Worm (Caenorhabditis elegans) whole organism, mixed stage, embryonic: ENCODE measurements around the gene B0222.5.

ENCODE experiments used
- ces-1 ChIP-seq: fragments of 150-350 bp; optimal IDR thresholded peaks from 2 replicates; lab custom pipeline; 2014; ENCODE audit warnings: missing biosample characterization, missing genetic modification reagents, missing genetic modification characterization
- cnd-1 ChIP-seq: fragments of 200-800 bp; sonication (Bioruptor generic); optimal IDR thresholded peaks from 2 replicates; lab custom pipeline; 2018; ENCODE audit warnings: mild to moderate bottlenecking, missing genetic modification characterization, missing compliant biosample characterization
- elt-1 ChIP-seq: sonication (generic microtip); optimal IDR thresholded peaks from 2 replicates; lab custom pipeline; 2017; ENCODE audit warnings: missing genetic modification characterization, mild to moderate bottlenecking, missing compliant biosample characterization, antibody characterized with exemption, moderate library complexity, borderline replicate concordance; ENCODE audit not compliant: insufficient read depth
- elt-3 ChIP-seq: fragments of 150-350 bp; optimal IDR thresholded peaks from 2 replicates; lab custom pipeline; 2014; ENCODE audit warnings: missing biosample characterization, missing genetic modification characterization
- mab-5 ChIP-seq: fragments of 150-350 bp; optimal IDR thresholded peaks from 2 replicates; lab custom pipeline; 2014; ENCODE audit warnings: missing biosample characterization, missing genetic modification characterization
- mep-1 ChIP-seq: fragments of 150-350 bp; optimal IDR thresholded peaks from 2 replicates; lab custom pipeline; 2017; ENCODE audit warnings: missing biosample characterization, missing genetic modification reagents, missing genetic modification characterization, inconsistent platforms
- nhr-12 ChIP-seq: fragments of 150-350 bp; optimal IDR thresholded peaks from 2 replicates; lab custom pipeline; 2014; ENCODE audit warnings: missing biosample characterization, missing genetic modification characterization
- nhr-237 ChIP-seq: fragments of 150-350 bp; optimal IDR thresholded peaks from 2 replicates; lab custom pipeline; 2014; ENCODE audit warnings: missing biosample characterization, missing genetic modification characterization
- nhr-76 ChIP-seq: sonication (generic microtip); optimal IDR thresholded peaks from 2 replicates; lab custom pipeline; 2017; ENCODE audit warnings: missing biosample characterization, missing genetic modification characterization
- snpc-4 ChIP-seq: fragments of 150-350 bp; optimal IDR thresholded peaks from 2 replicates; lab custom pipeline; 2014; ENCODE audit warnings: missing biosample characterization, missing genetic modification characterization
- sptf-1 ChIP-seq: sonication (generic microtip); optimal IDR thresholded peaks from 2 replicates; lab custom pipeline; 2017; ENCODE audit warnings: mild to moderate bottlenecking, missing genetic modification characterization, moderate library complexity, missing compliant biosample characterization
- unc-62 ChIP-seq: fragments of 150-350 bp; optimal IDR thresholded peaks from 2 replicates; lab custom pipeline; 2014; ENCODE audit warnings: missing biosample characterization, missing genetic modification reagents, missing genetic modification characterization
- zip-8 ChIP-seq: fragments of 150-350 bp; optimal IDR thresholded peaks from 2 replicates; lab custom pipeline; 2014; ENCODE audit warnings: missing biosample characterization, missing genetic modification characterization
- ztf-11 ChIP-seq: fragments of 150-350 bp; optimal IDR thresholded peaks from 2 replicates; lab custom pipeline; 2014; ENCODE audit warnings: missing biosample characterization, missing genetic modification characterization

DNA sequence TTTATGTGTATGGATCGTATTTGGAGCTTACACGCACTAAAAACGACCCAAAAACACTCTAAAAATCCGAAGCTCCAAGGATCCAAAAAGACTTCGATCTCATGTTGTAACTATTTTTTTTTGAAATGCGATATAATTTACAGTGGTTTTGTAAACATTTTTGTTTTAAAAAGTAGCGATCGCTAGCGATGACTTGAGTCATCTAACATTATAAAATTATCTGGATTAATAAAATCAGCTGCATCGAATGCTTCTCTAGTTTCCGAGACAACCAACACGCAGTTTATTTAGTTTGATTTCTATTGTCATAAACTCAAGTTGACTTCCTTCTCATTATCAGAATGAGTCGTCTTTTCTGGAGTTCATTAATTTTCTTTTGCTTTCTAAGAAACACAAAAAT is 22.6 kb downstream of the B0222.5 start, which contains the start of gene F21C10.1:
- no peak for TF ChIP-seq ces-1 (GFP tag; lab: Kevin White, UChicago)
- TF ChIP-seq nhr-237 (tag; lab: Kevin White, UChicago), result no peak
- TF ChIP-seq cnd-1, result no peak
- no peak for TF ChIP-seq nhr-12 (tag; lab: Kevin White, UChicago)
- TF ChIP-seq ztf-11 (tag; lab: Kevin White, UChicago), result no peak
- no peak for TF ChIP-seq mab-5 (tag; lab: Kevin White, UChicago)
- TF ChIP-seq mep-1 (tag; lab: Kevin White, UChicago), result no peak
- no peak for TF ChIP-seq sptf-1 (tag; lab: Kevin White, UChicago)
- TF ChIP-seq snpc-4 (tag; lab: Kevin White, UChicago), result no peak
- no peak for TF ChIP-seq zip-8 (tag; lab: Kevin White, UChicago)
- no peak for TF ChIP-seq elt-1
- no peak for TF ChIP-seq elt-3 (tag; lab: Kevin White, UChicago)
- no peak for TF ChIP-seq nhr-76 (tag; lab: Kevin White, UChicago)
- TF ChIP-seq unc-62 (GFP tag; lab: Kevin White, UChicago), result no peak
